Fruit fly (Drosophila melanogaster) whole organism, wandering third instar larva: Measurements from ENCODE around the gene wntD.

ENCODE experiments used
- Abd-B ChIP-seq: fragments of >200 bp; optimal IDR thresholded peaks from 2 replicates; lab custom pipeline; 2017; ENCODE audit warnings: missing biosample characterization, missing genetic modification characterization
- CG9705 ChIP-seq: fragments of 200-800 bp; sonication (Bioruptor generic); optimal IDR thresholded peaks from 2 replicates; lab custom pipeline; 2018; ENCODE audit warnings: missing biosample characterization, mild to moderate bottlenecking, missing genetic modification characterization
- CrebA ChIP-seq: fragments of 200-800 bp; sonication (Bioruptor generic); optimal IDR thresholded peaks from 2 replicates; lab custom pipeline; 2016; ENCODE audit warnings: missing biosample characterization, mild to moderate bottlenecking, missing genetic modification characterization, borderline replicate concordance
- Dfd ChIP-seq: fragments of >200 bp; optimal IDR thresholded peaks from 2 replicates; lab custom pipeline; 2017; ENCODE audit warnings: missing biosample characterization, missing genetic modification characterization
- Dif ChIP-seq: fragments of 200-275, 200-300 bp; sonication (Bioruptor generic); optimal IDR thresholded peaks from 2 replicates; lab custom pipeline; 2018; ENCODE audit warnings: missing biosample characterization, missing genetic modification characterization; ENCODE audit not compliant: partially characterized antibody
- GATAd ChIP-seq: sonication (Bioruptor generic); optimal IDR thresholded peaks from 2 replicates; lab custom pipeline; 2016; ENCODE audit warnings: missing biosample characterization, missing genetic modification characterization
- HLH106 ChIP-seq: fragments of 200-800 bp; optimal IDR thresholded peaks from 3 replicates; lab custom pipeline; 2019; ENCODE audit warnings: missing biosample characterization, mild to moderate bottlenecking, missing genetic modification characterization, moderate library complexity
- Hr83 ChIP-seq: fragments of 200-300 bp; sonication (Bioruptor generic); optimal IDR thresholded peaks from 2 replicates; lab custom pipeline; 2016; ENCODE audit warnings: missing biosample characterization, mild to moderate bottlenecking, missing genetic modification characterization, moderate library complexity; ENCODE audit not compliant: poor library complexity, severe bottlenecking
- Mio ChIP-seq: sonication (Bioruptor generic); optimal IDR thresholded peaks from 2 replicates; lab custom pipeline; 2016; ENCODE audit warnings: missing biosample characterization, missing genetic modification characterization
- N ChIP-seq: fragments of >200 bp; optimal IDR thresholded peaks from 2 replicates; lab custom pipeline; 2018; ENCODE audit warnings: missing biosample characterization, missing external identifiers, missing genetic modification characterization
- OdsH ChIP-seq: fragments of 200-800 bp; sonication (Bioruptor generic); optimal IDR thresholded peaks from 2 replicates; lab custom pipeline; 2016; ENCODE audit warnings: missing biosample characterization, mild to moderate bottlenecking, missing genetic modification characterization
- Rel ChIP-seq, 2 experiments: fragments of 200-800 bp; sonication (Bioruptor generic) in 1 of 2; optimal IDR thresholded peaks; 2 replicates in 1 of 2; 3 replicates in 1 of 2; lab custom pipeline; 2016 to 2019; ENCODE audit warnings: mild to moderate bottlenecking in 2 of 2, missing biosample characterization in 2 of 2, missing genetic modification characterization in 2 of 2, moderate library complexity in 1 of 2
- Sp1 ChIP-seq: fragments of 200-800 bp; sonication (Bioruptor generic); optimal IDR thresholded peaks from 3 replicates; lab custom pipeline; 2019; ENCODE audit warnings: missing biosample characterization, mild to moderate bottlenecking, missing genetic modification characterization, moderate library complexity
- Vsx2 ChIP-seq: fragments of 200-300, 225-300 bp; sonication (Bioruptor generic); optimal IDR thresholded peaks from 2 replicates; lab custom pipeline; 2018; ENCODE audit warnings: missing biosample characterization, missing genetic modification characterization; ENCODE audit not compliant: partially characterized antibody
- br ChIP-seq: fragments of 200-800 bp; sonication (Bioruptor generic); optimal IDR thresholded peaks from 2 replicates; lab custom pipeline; 2016; ENCODE audit warnings: missing biosample characterization, missing genetic modification characterization
- brk ChIP-seq: fragments of 200-800 bp; sonication (Bioruptor generic); optimal IDR thresholded peaks from 2 replicates; lab custom pipeline; 2016; ENCODE audit warnings: missing biosample characterization, mild to moderate bottlenecking, missing genetic modification characterization
- dl ChIP-seq, 2 experiments: fragments of 175-275, 200-275 bp in 1 of 2; fragments of 200-275 bp in 1 of 2; sonication (Bioruptor generic); optimal IDR thresholded peaks; lab custom pipeline; 2018; ENCODE audit warnings: mild to moderate bottlenecking in 2 of 2, missing biosample characterization in 2 of 2, missing genetic modification characterization in 2 of 2, moderate library complexity in 2 of 2; ENCODE audit not compliant: partially characterized antibody in 2 of 2, insufficient read depth in 1 of 2
- dmrt93B ChIP-seq: fragments of 200-800 bp; sonication (Bioruptor generic); optimal IDR thresholded peaks from 2 replicates; lab custom pipeline; 2018; ENCODE audit warnings: missing biosample characterization, mild to moderate bottlenecking, missing genetic modification characterization
- dsf ChIP-seq: sonication (Bioruptor generic); optimal IDR thresholded peaks from 2 replicates; lab custom pipeline; 2016; ENCODE audit warnings: missing biosample characterization, missing genetic modification characterization, borderline replicate concordance
- ey ChIP-seq: fragments of 200-800 bp; sonication (Bioruptor generic); optimal IDR thresholded peaks from 2 replicates; lab custom pipeline; 2016; ENCODE audit warnings: missing biosample characterization, missing genetic modification characterization
- foxo ChIP-seq, 2 experiments: fragments of 200-800 bp; sonication (Bioruptor generic); optimal IDR thresholded peaks; 2 replicates in 1 of 2; 3 replicates in 1 of 2; lab custom pipeline; 2016 to 2017; ENCODE audit warnings: missing biosample characterization in 2 of 2, missing genetic modification characterization in 2 of 2
- fru ChIP-seq: fragments of 200-800 bp; sonication (Bioruptor generic); optimal IDR thresholded peaks from 3 replicates; lab custom pipeline; 2016; ENCODE audit warnings: missing biosample characterization, mild to moderate bottlenecking, missing genetic modification characterization
- h ChIP-seq: fragments of 200-800 bp; sonication (Bioruptor generic); optimal IDR thresholded peaks from 3 replicates; lab custom pipeline; 2016; ENCODE audit warnings: missing biosample characterization, mild to moderate bottlenecking, missing genetic modification characterization
- lola ChIP-seq: fragments of >200 bp; optimal IDR thresholded peaks from 2 replicates; lab custom pipeline; 2017; ENCODE audit warnings: missing biosample characterization, missing genetic modification characterization
- psq ChIP-seq: fragments of 200-800 bp; sonication (Bioruptor generic); optimal IDR thresholded peaks from 3 replicates; lab custom pipeline; 2017; ENCODE audit warnings: missing biosample characterization, mild to moderate bottlenecking, missing genetic modification characterization, moderate library complexity
- rgr ChIP-seq: fragments of 200-800 bp; sonication (Bioruptor generic); optimal IDR thresholded peaks from 3 replicates; lab custom pipeline; 2016; ENCODE audit warnings: missing biosample characterization, mild to moderate bottlenecking, missing genetic modification characterization
- sage ChIP-seq: fragments of 200-800 bp; sonication (Bioruptor generic); optimal IDR thresholded peaks from 2 replicates; lab custom pipeline; 2016; ENCODE audit warnings: missing biosample characterization, mild to moderate bottlenecking, missing genetic modification characterization
- sv ChIP-seq: fragments of 200-800 bp; sonication (Bioruptor generic); optimal IDR thresholded peaks from 3 replicates; lab custom pipeline; 2016; ENCODE audit warnings: missing biosample characterization, missing genetic modification characterization
- woc ChIP-seq: sonication (Bioruptor generic); optimal IDR thresholded peaks from 2 replicates; lab custom pipeline; 2016; ENCODE audit warnings: missing biosample characterization, mild to moderate bottlenecking, missing genetic modification characterization

The wntD gene

dm6 chr3R:13264061-13264661 is 28.8 kb downstream of the wntD start, which contains the start of gene Ravus (continued):
- no peak for TF ChIP-seq dl (GFP tag; optimal IDR thresholded peaks at IDR 0.05; lab: Kevin White, UChicago; ENCODE audit: insufficient read depth in 1 of 2, partially characterized antibody in 2 of 2)
- peak; percentile 38 for TF ChIP-seq psq (GFP tag; lab: Kevin White, UChicago)
- no peak for TF ChIP-seq GATAd (GFP tag; lab: Kevin White, UChicago)
- TF ChIP-seq Dfd: no peak
- TF ChIP-seq Sp1 (GFP tag; lab: Kevin White, UChicago): peak; percentile 66
- TF ChIP-seq ey (GFP tag; lab: Kevin White, UChicago): peak; percentile 59
- no peak for TF ChIP-seq CrebA (GFP tag; lab: Kevin White, UChicago)
- TF ChIP-seq brk (GFP tag; lab: Kevin White, UChicago): no peak
- no peak for TF ChIP-seq Vsx2 (GFP tag; lab: Kevin White, UChicago)

- TF ChIP-seq CG9705 (GFP tag; lab: Kevin White, UChicago) (no peak), GATAd (GFP tag; lab: Kevin White, UChicago) (no peak), Dfd (no peak), sv (no peak), Sp1 (GFP tag; lab: Kevin White, UChicago) (no peak), ey (GFP tag; lab: Kevin White, UChicago) (no peak), foxo (GFP tag; optimal IDR thresholded peaks at IDR 0.05; lab: Kevin White, UChicago) (no peak), N (GFP tag; lab: Kevin White, UChicago) (no peak), sage (GFP tag; lab: Kevin White, UChicago) (no peak), Mio (GFP tag; lab: Kevin White, UChicago) (no peak), dl (GFP tag; optimal IDR thresholded peaks at IDR 0.05; lab: Kevin White, UChicago; ENCODE audit: insufficient read depth in 1 of 2, partially characterized antibody in 2 of 2) (no peak), lola (no peak), rgr (no peak), CrebA (GFP tag; lab: Kevin White, UChicago) (no peak), dmrt93B (no peak)
These were observed 31.3 kb downstream of the wntD start for dm6 chr3R:13261706-13262105.

- no peak for TF ChIP-seq Abd-B (GFP tag; lab: Kevin White, UChicago)
- peak in 1 of 2 experiments; percentile 14 for TF ChIP-seq foxo (GFP tag; optimal IDR thresholded peaks at IDR 0.05; lab: Kevin White, UChicago)
- peak; percentile 77 for TF ChIP-seq woc (GFP tag; lab: Kevin White, UChicago)
- no peak for TF ChIP-seq OdsH (GFP tag; lab: Kevin White, UChicago)
- peak; percentile 53 for TF ChIP-seq rgr
- no peak for TF ChIP-seq Rel (GFP tag; optimal IDR thresholded peaks at IDR 0.05; lab: Kevin White, UChicago)
- peak; percentile 58 for TF ChIP-seq Rel (tag; optimal IDR thresholded peaks at IDR 0.05; lab: Kevin White, UChicago)
- TF ChIP-seq h (GFP tag; lab: Kevin White, UChicago): peak; percentile 39
- no peak for TF ChIP-seq dsf (GFP tag; lab: Kevin White, UChicago)
- peak; percentile 28 for TF ChIP-seq HLH106 (tag; lab: Kevin White, UChicago)
- peak; percentile 65 for TF ChIP-seq Dif (GFP tag; lab: Kevin White, UChicago)
- peak; percentile 55 for TF ChIP-seq Hr83 (GFP tag; lab: Kevin White, UChicago)
- TF ChIP-seq Vsx2 (GFP tag; lab: Kevin White, UChicago): no peak
- TF ChIP-seq Sp1 (GFP tag; lab: Kevin White, UChicago): no peak
- TF ChIP-seq brk (GFP tag; lab: Kevin White, UChicago): no peak
- no peak for TF ChIP-seq br (GFP tag; lab: Kevin White, UChicago)
- peak; percentile 6 for TF ChIP-seq fru (GFP tag; lab: Kevin White, UChicago)
These were observed 32.8 kb downstream of the wntD start, which contains the start of gene CG11686 for dm6 chr3R:13260114-13260673. TSS of gene CG11686 (plus strand) at chr3R:13260356.
